Worm (Caenorhabditis elegans): Measurements from ENCODE around the gene R10H10.4.

The R10H10.4 gene

DNA sequence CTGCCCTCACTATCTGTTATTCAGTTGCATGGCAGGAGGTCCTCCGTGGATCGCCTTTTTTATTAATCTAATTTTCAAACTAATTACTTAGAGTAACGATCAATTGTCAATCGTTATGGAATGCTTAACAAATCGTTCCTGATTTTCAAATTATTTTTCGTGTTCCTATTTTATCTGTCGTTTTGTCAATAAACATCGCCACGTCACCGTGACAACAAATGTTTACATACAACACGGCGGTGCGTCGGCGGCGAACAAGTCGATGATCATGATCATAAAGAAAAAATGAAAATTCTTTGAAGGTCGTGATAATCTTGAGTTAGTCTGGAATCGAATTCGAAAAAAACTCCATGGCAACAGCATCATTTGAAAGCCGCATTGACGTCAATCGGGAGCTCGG, 49.3 kb downstream of the R10H10.4 start:
- peak; percentile 11 for TF ChIP-seq crh-2 (tag; optimal IDR thresholded peaks at IDR 0.05)
- TF ChIP-seq elt-3 (tag; optimal IDR thresholded peaks at IDR 0.05): no peak

DNA sequence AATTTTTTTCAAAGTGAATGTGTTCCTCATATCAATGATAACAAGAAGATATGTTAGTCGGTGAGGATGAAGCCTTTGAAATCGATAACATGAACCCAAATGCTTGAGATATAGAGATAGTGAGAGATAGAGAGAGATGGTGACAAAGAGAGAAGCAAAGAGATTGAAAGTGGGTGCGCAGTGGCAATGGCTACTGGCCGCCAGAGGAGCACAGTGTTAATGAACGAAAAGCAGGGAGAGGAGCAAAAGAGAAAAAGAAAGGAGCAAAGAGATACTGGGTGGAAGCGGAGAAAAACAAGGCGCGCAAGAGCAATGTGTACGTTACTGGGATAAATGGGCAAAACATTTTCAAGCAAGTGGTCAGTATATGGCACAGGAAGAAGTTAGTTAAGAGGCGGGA, 50.1 kb downstream of the R10H10.4 start:
- TF ChIP-seq zag-1 (tag; optimal IDR thresholded peaks at IDR 0.05) (peak; percentile 9), ceh-82 (tag; optimal IDR thresholded peaks at IDR 0.05) (no peak), sma-9 (GFP tag; optimal IDR thresholded peaks at IDR 0.05) (peak; percentile 60), sma-9 (tag; optimal IDR thresholded peaks at IDR 0.05) (no peak), nhr-25 (tag; optimal IDR thresholded peaks at IDR 0.05) (no peak), blmp-1 (tag; optimal IDR thresholded peaks at IDR 0.05; ENCODE audit: insufficient read depth) (no peak), dmd-4 (tag; optimal IDR thresholded peaks at IDR 0.05) (no peak), unc-62 (GFP tag; optimal IDR thresholded peaks at IDR 0.05) (no peak), F13H6.1 (tag; optimal IDR thresholded peaks at IDR 0.05) (peak; percentile 70), ceh-16 (tag; optimal IDR thresholded peaks at IDR 0.05) (no peak), elt-3 (tag; optimal IDR thresholded peaks at IDR 0.05) (no peak), aly-2 (tag; optimal IDR thresholded peaks at IDR 0.05) (no peak), lsy-2 (tag; optimal IDR thresholded peaks at IDR 0.05) (peak in 1 of 2 experiments; percentile 38), lin-39 (tag; optimal IDR thresholded peaks at IDR 0.05) (no peak), ztf-11 (tag; optimal IDR thresholded peaks at IDR 0.05) (no peak), ztf-4 (tag; optimal IDR thresholded peaks at IDR 0.05) (peak; percentile 20), ztf-1 (GFP tag; conservative IDR thresholded peaks at IDR 0.05) (no peak), snpc-4 (tag; optimal IDR thresholded peaks at IDR 0.05) (no peak), egl-27 (tag; optimal IDR thresholded peaks at IDR 0.05) (no peak), crh-2 (tag; optimal IDR thresholded peaks at IDR 0.05) (peak; percentile 74), skn-1 (tag; optimal IDR thresholded peaks at IDR 0.05) (no peak), lin-13 (GFP tag; optimal IDR thresholded peaks at IDR 0.05) (peak; percentile 38), C34F6.9 (tag; optimal IDR thresholded peaks at IDR 0.05) (peak; percentile 69), unc-39 (tag; optimal IDR thresholded peaks at IDR 0.05) (no peak), nhr-129 (tag; optimal IDR thresholded peaks at IDR 0.05) (peak; percentile 68)

All from whole organism, L2 larva.